In genomic region chrII:323048-323776, ce11 we compare ENCODE assay signal across 4 worm cellular contexts.
A peak's percentile ranks its signal among the peaks of the same experiment; 100 is the strongest.
TF ChIP-seq lines count a peak whose summit lies in the region.

Gene K01A2.10, minus strand, starts transcription at chrII:323098.

TF ChIP-seq in whole organism, L1 larva, 84 proteins besides CTCF, POLR2A, EP300 and RAD21 (continued from another document):
- TF ChIP-seq egl-27 (tag; optimal IDR thresholded peaks at IDR 0.05; lab: Kevin White, UChicago) (no peak), irx-1 (tag; optimal IDR thresholded peaks at IDR 0.05; lab: Kevin White, UChicago) (no peak), snpc-4 (tag; optimal IDR thresholded peaks at IDR 0.05; lab: Kevin White, UChicago) (no peak), ceh-90 (tag; optimal IDR thresholded peaks at IDR 0.05; lab: Kevin White, UChicago) (no peak), efl-3 (GFP tag; optimal IDR thresholded peaks at IDR 0.05; lab: Kevin White, UChicago) (no peak), aha-1 (tag; optimal IDR thresholded peaks at IDR 0.05; lab: Kevin White, UChicago) (no peak), elt-3 (tag; optimal IDR thresholded peaks at IDR 0.05; lab: Kevin White, UChicago) (peak in 1 of 6 experiments; percentile 65), ces-1 (GFP tag; optimal IDR thresholded peaks at IDR 0.05; lab: Kevin White, UChicago) (no peak), pax-3 (tag; optimal IDR thresholded peaks at IDR 0.05; lab: Kevin White, UChicago) (no peak), unc-86 (tag; optimal IDR thresholded peaks at IDR 0.05; lab: Kevin White, UChicago) (no peak), nhr-28 (tag; optimal IDR thresholded peaks at IDR 0.05; lab: Kevin White, UChicago) (no peak), xbp-1 (tag; optimal IDR thresholded peaks at IDR 0.05; lab: Kevin White, UChicago) (peak; percentile 18), hpl-2 (GFP tag; optimal IDR thresholded peaks at IDR 0.05; lab: Kevin White, UChicago) (no peak), fkh-4 (tag; optimal IDR thresholded peaks at IDR 0.05; lab: Kevin White, UChicago; ENCODE audit: borderline replicate concordance) (no peak), nhr-71 (tag; optimal IDR thresholded peaks at IDR 0.05; lab: Kevin White, UChicago) (peak; percentile 69), fos-1 (tag; optimal IDR thresholded peaks at IDR 0.05; lab: Kevin White, UChicago) (peak; percentile 47), mep-1 (tag; optimal IDR thresholded peaks at IDR 0.05; lab: Kevin White, UChicago) (peak; percentile 80), lin-14 (GFP tag; optimal IDR thresholded peaks at IDR 0.05; lab: Kevin White, UChicago) (peak; percentile 93), lin-39 (tag; optimal IDR thresholded peaks at IDR 0.05; lab: Kevin White, UChicago) (no peak), ceh-82 (tag; optimal IDR thresholded peaks at IDR 0.05; lab: Kevin White, UChicago) (peak; percentile 3 to 58 (median 17)), nhr-85 (tag; lab: Kevin White, UChicago) (peak; percentile 37)

TF ChIP-seq in whole organism, L2 larva, 48 proteins besides CTCF, POLR2A, EP300 and RAD21 (continued from another document):
- TF ChIP-seq elt-3 (tag; optimal IDR thresholded peaks at IDR 0.05; lab: Kevin White, UChicago): no peak
- TF ChIP-seq F13H6.1 (tag; optimal IDR thresholded peaks at IDR 0.05; lab: Kevin White, UChicago): peak; percentile 32

TF ChIP-seq in whole organism, L3 larva, 47 proteins besides CTCF, POLR2A, EP300 and RAD21 (continued from another document):
- TF ChIP-seq pha-4 (tag; optimal IDR thresholded peaks at IDR 0.05; lab: Kevin White, UChicago) (no peak), elt-2 (tag; optimal IDR thresholded peaks at IDR 0.05; lab: Kevin White, UChicago) (no peak), elt-1 (tag; optimal IDR thresholded peaks at IDR 0.05; lab: Kevin White, UChicago) (peak; percentile 4), egl-27 (tag; optimal IDR thresholded peaks at IDR 0.05; lab: Kevin White, UChicago) (no peak)

TF ChIP-seq in whole organism, L4 larva, 104 proteins besides CTCF, POLR2A, EP300 and RAD21 (continued from another document):
- TF ChIP-seq lsy-2 (tag; optimal IDR thresholded peaks at IDR 0.05; lab: Kevin White, UChicago) (peak; percentile 47 to 64), zfp-2 (tag; optimal IDR thresholded peaks at IDR 0.05; lab: Kevin White, UChicago) (no peak), set-16 (GFP tag; IDR thresholded peaks at IDR 0.05; lab: Robert Waterston, UW) (no peak), fkh-10 (GFP tag; optimal IDR thresholded peaks at IDR 0.05; lab: Kevin White, UChicago) (peak; percentile 2), dmd-9 (GFP tag; IDR thresholded peaks at IDR 0.05; lab: Robert Waterston, UW) (no peak), daf-16 (GFP tag; optimal IDR thresholded peaks at IDR 0.05; lab: Kevin White, UChicago) (no peak), daf-16 (tag; optimal IDR thresholded peaks at IDR 0.05; lab: Kevin White, UChicago) (no peak), madf-9 (GFP tag; conservative IDR thresholded peaks at IDR 0.05; lab: Robert Waterston, UW) (no peak), aha-1 (tag; lab: Kevin White, UChicago) (peak; percentile 94), unc-62 (GFP tag; optimal IDR thresholded peaks at IDR 0.05 in 1 of 2; lab: Kevin White, UChicago) (peak in 1 of 2 experiments; percentile 55), unc-62 (tag; optimal IDR thresholded peaks at IDR 0.05; lab: Kevin White, UChicago) (no peak), ztf-11 (tag; optimal IDR thresholded peaks at IDR 0.05; lab: Kevin White, UChicago) (no peak), tra-1 (GFP tag; IDR thresholded peaks at IDR 0.05; lab: Robert Waterston, UW) (no peak), lin-13 (GFP tag; optimal IDR thresholded peaks at IDR 0.05; lab: Kevin White, UChicago) (no peak), hmg-1.1 (GFP tag; IDR thresholded peaks at IDR 0.05; lab: Robert Waterston, UW) (peak; percentile 60), ceh-20 (GFP tag; IDR thresholded peaks at IDR 0.05; lab: Robert Waterston, UW) (no peak), T26A8.4 (GFP tag; IDR thresholded peaks at IDR 0.05; lab: Robert Waterston, UW) (no peak), ztf-7 (tag; optimal IDR thresholded peaks at IDR 0.05; lab: Kevin White, UChicago) (no peak), ceh-62 (tag; optimal IDR thresholded peaks at IDR 0.05; lab: Kevin White, UChicago) (no peak), lim-7 (GFP tag; IDR thresholded peaks at IDR 0.05; lab: Robert Waterston, UW) (no peak), nhr-77 (tag; optimal IDR thresholded peaks at IDR 0.05; lab: Kevin White, UChicago) (no peak), F10B5.3 (tag; optimal IDR thresholded peaks at IDR 0.05; lab: Kevin White, UChicago) (no peak), unc-130 (GFP tag; optimal IDR thresholded peaks at IDR 0.05; lab: Kevin White, UChicago) (no peak), ces-1 (GFP tag; optimal IDR thresholded peaks at IDR 0.05; lab: Kevin White, UChicago) (no peak), mep-1 (tag; optimal IDR thresholded peaks at IDR 0.05; lab: Kevin White, UChicago) (peak; percentile 46), mxl-2 (GFP tag; conservative IDR thresholded peaks at IDR 0.05; lab: Robert Waterston, UW) (no peak), php-3 (GFP tag; IDR thresholded peaks at IDR 0.05; lab: Robert Waterston, UW) (no peak), hlh-11 (tag; optimal IDR thresholded peaks at IDR 0.05; lab: Kevin White, UChicago) (peak; percentile 32)
